Worm (Caenorhabditis elegans) whole organism, L4/young adult: ENCODE data around the gene fbxa-120.
"Not testable (repeated sequence)": the region's sequence is repeated elsewhere in the genome, so short reads cannot be mapped to it uniquely, and the experiment has no call there.

Experiments used
- dao-5 ChIP-seq: sonication (generic microtip); optimal IDR thresholded peaks from 2 replicates; lab custom pipeline; 2016; ENCODE audit warnings: missing genotype, missing genetic modification characterization, moderate library complexity, missing compliant biosample characterization
- him-1 ChIP-seq: sonication (generic microtip); optimal IDR thresholded peaks from 2 replicates; lab custom pipeline; 2016; ENCODE audit warnings: missing genotype, missing genetic modification reagents, missing genetic modification characterization, missing compliant biosample characterization

DNA sequence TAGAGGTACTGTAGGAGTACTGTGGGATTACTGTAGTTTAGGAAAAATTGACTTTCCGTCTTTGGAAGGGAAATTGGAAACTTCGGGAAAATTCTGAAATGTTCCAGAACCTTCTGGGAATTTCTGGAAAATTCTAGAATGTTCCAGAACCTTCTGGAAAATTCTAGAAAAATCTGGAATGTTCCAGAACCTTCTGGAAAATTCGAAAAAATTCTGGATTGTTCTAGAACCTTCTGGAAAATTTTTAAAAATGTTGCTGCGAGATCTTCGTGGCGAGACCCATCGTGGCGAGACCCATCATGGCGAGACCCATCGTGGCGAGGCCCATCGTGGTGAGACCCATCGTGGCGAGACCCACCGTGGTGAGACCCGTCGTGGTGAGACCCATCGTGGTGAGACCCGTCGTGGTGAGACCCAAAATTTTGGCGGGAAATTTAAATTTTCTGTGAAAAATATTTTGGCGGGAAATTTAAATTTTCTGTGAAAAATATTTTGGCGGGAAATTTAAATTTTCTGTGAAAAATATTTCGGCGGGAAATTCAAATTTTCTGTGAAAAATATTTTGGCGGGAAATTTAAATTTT is 8.3 kb downstream of the fbxa-120 start, which contains the start of gene C53C11.4:
- TF ChIP-seq him-1, dao-5 (tag; lab: Kevin White, UChicago): not testable (repeated sequence)
